Worm (Caenorhabditis elegans): Measurements from ENCODE around the gene nas-17.

The nas-17 gene

DNA sequence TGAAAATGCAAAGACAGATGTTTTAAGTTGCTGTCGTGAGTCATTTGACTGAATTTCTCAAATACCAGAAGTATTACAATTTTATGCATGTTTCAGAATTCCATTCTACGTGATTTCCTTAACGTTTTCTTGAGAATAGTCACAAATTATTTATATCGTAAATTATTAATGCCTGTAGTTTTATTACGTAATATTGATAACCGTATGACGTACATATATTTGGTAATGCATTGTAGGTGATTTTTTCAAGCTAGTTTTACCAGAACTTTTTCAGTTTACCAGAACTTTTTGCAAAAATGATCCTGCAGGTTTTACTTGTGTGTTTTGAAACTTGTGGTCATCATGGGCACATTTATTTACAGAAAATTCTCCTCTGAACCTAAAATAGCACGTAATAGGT lies 24.8 kb upstream of the nas-17 start:
- peak; percentile 12 for TF ChIP-seq dsc-1 (tag; optimal IDR thresholded peaks at IDR 0.05)
- no peak for TF ChIP-seq ceh-90 (tag; optimal IDR thresholded peaks at IDR 0.05)
- no peak for TF ChIP-seq nhr-71 (tag; optimal IDR thresholded peaks at IDR 0.05)
- TF ChIP-seq egl-27 (tag; optimal IDR thresholded peaks at IDR 0.05) = no peak

DNA sequence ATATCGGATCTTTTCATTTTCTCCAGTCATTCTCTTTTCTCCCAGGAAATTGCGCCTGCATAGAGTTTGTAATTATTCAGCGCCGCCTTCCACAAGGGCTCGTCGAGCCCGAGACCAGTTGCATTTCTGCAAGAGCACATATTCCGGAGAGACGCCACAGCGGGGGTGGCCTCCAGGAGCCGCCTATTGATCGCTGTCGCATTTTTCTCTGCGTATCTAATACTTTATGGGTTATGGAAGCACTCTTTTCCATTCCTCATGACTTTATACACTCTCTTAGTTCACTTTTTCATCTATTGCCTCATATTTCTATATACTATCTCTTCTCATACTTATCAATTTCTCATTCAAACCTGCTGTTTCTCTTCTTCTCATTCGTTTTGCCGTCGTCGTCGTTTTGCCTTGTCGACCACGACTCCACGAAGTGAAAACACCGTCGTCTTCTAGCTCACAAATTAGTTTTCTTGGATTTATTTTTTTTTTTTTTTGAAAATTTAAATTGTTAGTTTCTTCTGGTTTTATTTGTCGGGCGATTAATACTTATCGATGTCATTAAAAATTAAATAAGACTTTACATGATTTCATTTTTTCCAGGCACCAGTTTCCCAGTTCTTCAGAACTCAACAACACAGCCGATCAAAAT lies 23.4 kb upstream of the nas-17 start, which contains the start of gene cnb-1:
Gene cnb-1 (plus strand): TSS at position 593 of the 643 bp plus-strand sequence.
- TF ChIP-seq xbp-1 (tag; optimal IDR thresholded peaks at IDR 0.05) (peak; percentile 60), lin-14 (GFP tag; optimal IDR thresholded peaks at IDR 0.05) (peak; percentile 96), ces-1 (GFP tag; optimal IDR thresholded peaks at IDR 0.05) (no peak), hlh-4 (tag; optimal IDR thresholded peaks at IDR 0.05) (no peak), C04F5.9 (tag; optimal IDR thresholded peaks at IDR 0.05) (no peak), nhr-237 (tag; optimal IDR thresholded peaks at IDR 0.05) (no peak), fkh-10 (GFP tag; optimal IDR thresholded peaks at IDR 0.05) (peak; percentile 45), nhr-11 (tag; optimal IDR thresholded peaks at IDR 0.05) (peak; percentile 17), ets-5 (GFP tag; IDR thresholded peaks at IDR 0.05) (no peak), alr-1 (tag; optimal IDR thresholded peaks at IDR 0.05; ENCODE audit: borderline replicate concordance) (no peak), ceh-82 (tag; optimal IDR thresholded peaks at IDR 0.05) (peak; percentile 22 to 60 (median 38)), mab-9 (GFP tag; IDR thresholded peaks at IDR 0.05) (peak; percentile 52; the same call in 1 of the 2 replicates), nhr-12 (tag; optimal IDR thresholded peaks at IDR 0.05) (no peak), lin-39 (tag; optimal IDR thresholded peaks at IDR 0.05) (no peak), mep-1 (tag; optimal IDR thresholded peaks at IDR 0.05) (peak; percentile 79), sox-4 (tag; optimal IDR thresholded peaks at IDR 0.05) (peak; percentile 31), egl-13 (tag; optimal IDR thresholded peaks at IDR 0.05) (peak; percentile 81), elt-3 (tag; optimal IDR thresholded peaks at IDR 0.05) (no peak), nhr-71 (tag; optimal IDR thresholded peaks at IDR 0.05) (peak; percentile 88), unc-130 (tag; optimal IDR thresholded peaks at IDR 0.05) (no peak), nhr-84 (tag; optimal IDR thresholded peaks at IDR 0.05) (no peak), zip-4 (GFP tag; optimal IDR thresholded peaks at IDR 0.05) (no peak), rnt-1 (tag; optimal IDR thresholded peaks at IDR 0.05) (peak; percentile 58), aly-2 (tag; optimal IDR thresholded peaks at IDR 0.05) (peak; percentile 10), efl-3 (GFP tag; optimal IDR thresholded peaks at IDR 0.05) (no peak), lin-13 (GFP tag; optimal IDR thresholded peaks at IDR 0.05) (peak; percentile 19), elt-2 (tag; optimal IDR thresholded peaks at IDR 0.05) (peak; percentile 35), ztf-11 (tag; optimal IDR thresholded peaks at IDR 0.05) (peak in 1 of 2 experiments; percentile 7), swsn-7 (tag; optimal IDR thresholded peaks at IDR 0.05) (peak; percentile 83), hpl-2 (GFP tag; optimal IDR thresholded peaks at IDR 0.05) (no peak), lin-35 (GFP tag; optimal IDR thresholded peaks at IDR 0.05) (peak; percentile 48 to 58), C16A3.4 (tag; optimal IDR thresholded peaks at IDR 0.05) (no peak), nhr-28 (tag; optimal IDR thresholded peaks at IDR 0.05) (no peak), nhr-90 (tag; optimal IDR thresholded peaks at IDR 0.05; ENCODE audit: poor library complexity) (no peak), unc-62 (GFP tag; optimal IDR thresholded peaks at IDR 0.05) (no peak), sptf-1 (tag; optimal IDR thresholded peaks at IDR 0.05) (no peak), isw-1 (GFP tag; IDR thresholded peaks at IDR 0.05) (peak; percentile 41), pag-3 (tag; optimal IDR thresholded peaks at IDR 0.05; ENCODE audit: borderline replicate concordance, insufficient read depth) (no peak), F16B12.6 (tag; optimal IDR thresholded peaks at IDR 0.05) (no peak), vab-15 (tag; optimal IDR thresholded peaks at IDR 0.05) (no peak), dsc-1 (tag; optimal IDR thresholded peaks at IDR 0.05) (peak; percentile 94), pax-3 (tag; optimal IDR thresholded peaks at IDR 0.05) (no peak), egl-27 (tag; optimal IDR thresholded peaks at IDR 0.05) (no peak), unc-86 (tag; optimal IDR thresholded peaks at IDR 0.05) (peak; percentile 81), lir-3 (tag; optimal IDR thresholded peaks at IDR 0.05; ENCODE audit: poor library complexity) (peak; percentile 62), nhr-77 (tag; optimal IDR thresholded peaks at IDR 0.05) (no peak), ceh-63 (GFP tag; optimal IDR thresholded peaks at IDR 0.05) (no peak), ama-1 (optimal IDR thresholded peaks at IDR 0.05) (peak; percentile 29)

Data from whole organism, L1 larva.